Worm (Caenorhabditis elegans) whole organism, early embryonic: ENCODE data around the gene pbo-6.

Source experiments
- B0310.2 ChIP-seq: sonication (generic microtip); optimal IDR thresholded peaks from 2 replicates; lab custom pipeline; 2016; ENCODE audit warnings: mild to moderate bottlenecking, missing genetic modification characterization, missing compliant biosample characterization
- F13C5.2 ChIP-seq: sonication (generic microtip); optimal IDR thresholded peaks from 2 replicates; lab custom pipeline; 2017; ENCODE audit warnings: mild to moderate bottlenecking, missing genetic modification characterization, inconsistent platforms, missing compliant biosample characterization
- aly-1 ChIP-seq: sonication (generic microtip); optimal IDR thresholded peaks from 2 replicates; lab custom pipeline; 2016; ENCODE audit warnings: missing genetic modification characterization, missing compliant biosample characterization
- ama-1 ChIP-seq: fragments of 150-350 bp; optimal IDR thresholded peaks from 2 replicates; lab custom pipeline; 2014
- ceh-13 ChIP-seq: fragments of 200-800 bp; sonication (Bioruptor generic); optimal IDR thresholded peaks from 2 replicates; lab custom pipeline; 2018; ENCODE audit warnings: mild to moderate bottlenecking, missing genetic modification characterization, missing compliant biosample characterization
- ceh-36 ChIP-seq: sonication (generic microtip); optimal IDR thresholded peaks from 2 replicates; lab custom pipeline; 2016; ENCODE audit warnings: missing genetic modification characterization, inconsistent platforms, missing compliant biosample characterization
- ets-7 ChIP-seq: sonication (generic microtip); optimal IDR thresholded peaks from 2 replicates; lab custom pipeline; 2016; ENCODE audit warnings: missing genotype, missing genetic modification characterization, missing compliant biosample characterization
- flt-1 ChIP-seq: fragments of 200-800 bp; sonication (Bioruptor generic); IDR thresholded peaks from 2 replicates; pipeline ENCODE4 v1.3.6; 2022; ENCODE audit warnings: missing genetic modification characterization, missing compliant biosample characterization
- hmbx-1 ChIP-seq: sonication (generic microtip); optimal IDR thresholded peaks from 2 replicates; lab custom pipeline; 2016; ENCODE audit warnings: mild to moderate bottlenecking, missing genetic modification characterization, missing compliant biosample characterization
- hmg-4 ChIP-seq: fragments of 200-800 bp; sonication (Bioruptor generic); optimal IDR thresholded peaks from 2 replicates; lab custom pipeline; 2018; ENCODE audit warnings: mild to moderate bottlenecking, missing genetic modification characterization, missing compliant biosample characterization
- hnd-1 ChIP-seq: sonication (generic microtip); optimal IDR thresholded peaks from 2 replicates; lab custom pipeline; 2016; ENCODE audit warnings: missing genetic modification characterization, missing compliant biosample characterization
- pes-1 ChIP-seq: fragments of 200-800 bp; sonication (Bioruptor generic); IDR thresholded peaks from 2 replicates; pipeline ENCODE4 v1.3.6; 2022; ENCODE audit warnings: missing genetic modification reagents, missing genetic modification characterization, missing compliant biosample characterization
- scrt-1 ChIP-seq: fragments of 200-800 bp; sonication (Bioruptor generic); IDR thresholded peaks from 2 replicates; pipeline ENCODE4 v1.3.6; 2022; ENCODE audit warnings: missing genetic modification characterization, missing compliant biosample characterization
- sea-1 ChIP-seq: fragments of 200-800 bp; sonication (Bioruptor generic); conservative IDR thresholded peaks from 2 replicates; pipeline ENCODE4 v1.3.6; 2022; ENCODE audit warnings: missing genetic modification characterization, missing compliant biosample characterization
- tbx-11 ChIP-seq: fragments of 200-800 bp; sonication (Bioruptor generic); IDR thresholded peaks from 2 replicates; pipeline ENCODE4 v1.3.6; 2022; ENCODE audit warnings: missing genetic modification characterization, missing compliant biosample characterization
- tbx-37 ChIP-seq: fragments of 200-800 bp; sonication (Bioruptor generic); conservative IDR thresholded peaks from 2 replicates; pipeline ENCODE4 v1.3.6; 2022; ENCODE audit warnings: missing genetic modification reagents, missing genetic modification characterization, missing compliant biosample characterization
- tra-4 ChIP-seq: sonication (generic microtip); optimal IDR thresholded peaks from 2 replicates; lab custom pipeline; 2017; ENCODE audit warnings: missing genetic modification characterization, missing compliant biosample characterization

The pbo-6 gene

DNA sequence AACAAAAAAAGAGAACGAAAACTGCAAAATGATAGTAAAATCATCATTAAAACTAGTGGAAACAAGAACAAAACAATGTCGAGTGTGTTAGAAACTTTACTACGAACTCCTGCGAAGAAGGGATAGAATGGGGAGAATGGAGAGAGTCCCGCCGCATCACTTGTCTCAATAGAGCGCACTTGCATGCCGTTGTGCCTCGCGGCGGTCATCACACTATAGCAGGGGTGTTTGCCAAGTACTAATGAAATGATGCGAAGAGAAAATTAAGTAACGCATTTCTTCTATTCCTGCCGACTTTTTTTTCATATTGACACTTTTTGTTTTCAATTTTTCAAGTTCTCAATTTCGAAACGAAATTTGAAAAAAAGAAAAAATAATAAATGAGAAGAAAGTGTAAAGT, 36.7 kb upstream of the pbo-6 start:
- TF ChIP-seq tra-4 (tag; lab: Kevin White, UChicago) = no peak
- no peak for TF ChIP-seq ceh-36
- TF ChIP-seq F13C5.2 (tag; lab: Kevin White, UChicago) = peak; percentile 71
- no peak for TF ChIP-seq aly-1
- TF ChIP-seq scrt-1 = no peak
- TF ChIP-seq hmbx-1 (tag; lab: Kevin White, UChicago) = no peak
- peak; percentile 60 for TF ChIP-seq hmg-4 (GFP tag; lab: Kevin White, UChicago)

DNA sequence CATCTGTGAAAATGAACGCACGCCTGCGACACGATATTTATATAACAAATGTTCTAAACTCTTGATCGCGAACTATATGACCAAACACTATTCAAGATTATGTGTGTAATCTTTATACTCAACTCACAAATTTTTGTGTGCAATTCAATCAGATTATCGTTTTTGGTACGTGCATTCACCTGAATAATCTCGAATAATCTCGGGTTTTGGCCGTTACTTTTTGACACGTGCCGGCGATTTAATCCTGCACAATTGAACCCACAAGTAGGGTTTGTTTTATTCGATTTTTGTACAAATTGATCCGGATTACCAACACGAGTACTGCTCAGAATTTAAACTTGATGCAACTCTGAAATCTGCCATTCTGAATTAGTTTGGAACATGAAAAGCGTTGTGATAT, 32.4 kb upstream of the pbo-6 start, which contains the start of the genes vap-1 and F11C7.2:
TSS of gene vap-1 (minus strand) at position 101 of the 400 bp plus-strand sequence.
TSS of gene F11C7.2 (plus strand) at position 359 of the 400 bp plus-strand sequence.
- no peak for TF ChIP-seq hnd-1 (tag; lab: Kevin White, UChicago)
- TF ChIP-seq ceh-13 (GFP tag; lab: Kevin White, UChicago) = no peak
- TF ChIP-seq scrt-1 = no peak
- no peak for TF ChIP-seq hmbx-1 (tag; lab: Kevin White, UChicago)
- TF ChIP-seq aly-1 = no peak
- TF ChIP-seq ets-7 (tag; lab: Kevin White, UChicago) = no peak
- no peak for TF ChIP-seq tbx-37
- no peak for TF ChIP-seq flt-1 (GFP tag; lab: Robert Waterston, UW)
- no peak for TF ChIP-seq ama-1 (lab: Kevin White, UChicago)
- TF ChIP-seq hmg-4 (GFP tag; lab: Kevin White, UChicago) = no peak
- TF ChIP-seq pes-1 (GFP tag; lab: Robert Waterston, UW) = no peak
- no peak for TF ChIP-seq ceh-36
- TF ChIP-seq B0310.2 (tag; lab: Kevin White, UChicago) = no peak

DNA sequence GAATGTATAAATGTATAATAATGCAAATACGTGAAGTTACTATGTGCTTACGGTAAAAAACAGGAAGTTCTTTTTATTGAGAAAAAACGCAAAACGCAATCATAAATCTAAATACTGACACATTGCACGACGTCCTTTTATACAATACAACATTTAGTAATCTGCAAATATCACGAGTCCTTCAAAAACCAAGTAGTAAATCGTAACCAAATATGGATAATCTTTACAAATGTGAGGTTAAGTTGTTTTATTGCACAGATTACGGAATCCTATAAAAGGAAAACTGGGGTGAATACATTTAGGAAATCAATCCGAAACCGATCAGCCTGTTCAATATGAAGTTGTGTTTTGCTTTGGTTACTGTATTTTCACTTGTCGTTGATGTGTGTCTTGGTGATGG, 30.5 kb upstream of the pbo-6 start, which contains the start of gene F11C7.7:
TSS of gene F11C7.7 (plus strand) at position 301 of the 400 bp plus-strand sequence.
- no peak for TF ChIP-seq hnd-1 (tag; lab: Kevin White, UChicago)
- TF ChIP-seq hmg-4 (GFP tag; lab: Kevin White, UChicago) = no peak
- TF ChIP-seq tbx-11 (GFP tag; lab: Robert Waterston, UW) = no peak
- TF ChIP-seq F13C5.2 (tag; lab: Kevin White, UChicago) = no peak
- no peak for TF ChIP-seq tra-4 (tag; lab: Kevin White, UChicago)
- TF ChIP-seq sea-1 (GFP tag; lab: Robert Waterston, UW) = no peak
- TF ChIP-seq ets-7 (tag; lab: Kevin White, UChicago) = no peak
- TF ChIP-seq hmbx-1 (tag; lab: Kevin White, UChicago) = no peak
- TF ChIP-seq aly-1 = no peak
- TF ChIP-seq flt-1 (GFP tag; lab: Robert Waterston, UW) = no peak
- TF ChIP-seq tbx-37 = no peak
- TF ChIP-seq pes-1 (GFP tag; lab: Robert Waterston, UW) = no peak
- TF ChIP-seq ceh-13 (GFP tag; lab: Kevin White, UChicago) = no peak
- TF ChIP-seq ama-1 (lab: Kevin White, UChicago) = no peak
- TF ChIP-seq B0310.2 (tag; lab: Kevin White, UChicago) = no peak
- no peak for TF ChIP-seq ceh-36

DNA sequence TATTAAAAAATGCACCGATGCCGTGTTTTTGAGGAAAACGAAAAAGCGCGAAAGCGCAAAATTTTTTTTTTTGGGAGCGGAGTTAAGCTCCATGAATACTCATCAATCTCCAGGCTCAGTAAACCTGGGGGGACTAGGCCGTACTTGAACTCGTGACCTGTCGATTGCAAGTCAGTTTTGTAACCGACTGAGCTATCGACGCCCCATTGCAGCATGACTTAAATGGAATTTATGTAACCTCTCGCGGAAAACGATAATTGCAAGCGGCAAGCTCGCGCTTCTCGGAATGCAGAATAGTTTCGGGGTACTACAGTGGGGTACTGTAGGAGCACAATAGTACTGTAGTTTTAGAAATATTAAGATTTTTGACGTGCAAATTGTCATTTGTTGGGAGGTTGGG, 28.4 kb upstream of the pbo-6 start:
- TF ChIP-seq ama-1 (lab: Kevin White, UChicago) = no peak
- TF ChIP-seq B0310.2 (tag; lab: Kevin White, UChicago) = no peak
- TF ChIP-seq tbx-37 = no peak
- TF ChIP-seq ceh-13 (GFP tag; lab: Kevin White, UChicago) = no peak
- TF ChIP-seq scrt-1 = no peak
- no peak for TF ChIP-seq aly-1
- TF ChIP-seq hmbx-1 (tag; lab: Kevin White, UChicago) = no peak
- TF ChIP-seq tbx-11 (GFP tag; lab: Robert Waterston, UW) = no peak

DNA sequence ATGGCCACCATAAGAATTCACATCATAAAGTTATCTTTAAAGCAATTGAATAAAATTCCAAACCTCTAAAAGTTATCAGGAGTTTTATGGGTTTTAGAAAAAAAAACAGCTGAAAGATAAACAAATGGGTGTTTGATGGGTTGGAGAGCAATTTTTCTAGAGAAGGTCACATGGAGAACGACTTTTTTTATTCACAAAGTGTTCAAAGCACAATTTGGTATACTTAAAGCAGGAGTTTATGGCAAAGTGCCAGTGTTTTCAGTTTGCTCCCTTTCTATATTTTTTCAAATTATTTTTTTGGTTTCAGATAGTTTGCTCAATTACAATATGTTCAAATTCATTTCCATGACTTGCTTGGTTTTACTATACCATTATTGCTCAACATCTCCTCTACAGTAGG, 27.6 kb upstream of the pbo-6 start, which contains the start of gene F11C7.6:
TSS of gene F11C7.6 (plus strand) at position 301 of the 400 bp plus-strand sequence.
- TF ChIP-seq ets-7 (tag; lab: Kevin White, UChicago) (no peak), tbx-37 (no peak), pes-1 (GFP tag; lab: Robert Waterston, UW) (no peak), sea-1 (GFP tag; lab: Robert Waterston, UW) (no peak), hnd-1 (tag; lab: Kevin White, UChicago) (no peak), ceh-13 (GFP tag; lab: Kevin White, UChicago) (no peak), F13C5.2 (tag; lab: Kevin White, UChicago) (no peak), B0310.2 (tag; lab: Kevin White, UChicago) (no peak), tbx-11 (GFP tag; lab: Robert Waterston, UW) (no peak), hmbx-1 (tag; lab: Kevin White, UChicago) (no peak), flt-1 (GFP tag; lab: Robert Waterston, UW) (no peak), hmg-4 (GFP tag; lab: Kevin White, UChicago) (no peak), aly-1 (no peak), ama-1 (lab: Kevin White, UChicago) (no peak), ceh-36 (no peak), tra-4 (tag; lab: Kevin White, UChicago) (no peak), scrt-1 (no peak)

DNA sequence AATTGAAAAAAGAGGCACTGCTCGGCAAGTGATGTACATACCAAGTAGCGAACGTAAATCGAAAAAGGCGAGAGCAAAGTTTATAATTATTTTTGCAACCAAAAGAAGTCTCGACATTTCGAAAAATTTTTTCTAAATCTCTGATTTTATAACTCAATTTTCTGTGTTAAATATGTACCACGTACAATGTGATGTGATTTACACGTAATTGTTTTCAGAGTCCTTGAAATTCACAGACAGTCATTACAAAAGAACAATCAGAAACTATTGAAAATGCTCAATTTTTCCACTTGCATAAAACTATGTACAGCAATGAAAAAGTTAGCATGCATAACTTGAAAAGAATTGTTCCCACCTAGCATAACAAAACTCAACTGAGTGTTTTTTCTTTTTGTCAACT, 25.8 kb upstream of the pbo-6 start:
- TF ChIP-seq pes-1 (GFP tag; lab: Robert Waterston, UW) (no peak), tra-4 (tag; lab: Kevin White, UChicago) (no peak), sea-1 (GFP tag; lab: Robert Waterston, UW) (no peak), ama-1 (lab: Kevin White, UChicago) (no peak), ceh-13 (GFP tag; lab: Kevin White, UChicago) (no peak)

DNA sequence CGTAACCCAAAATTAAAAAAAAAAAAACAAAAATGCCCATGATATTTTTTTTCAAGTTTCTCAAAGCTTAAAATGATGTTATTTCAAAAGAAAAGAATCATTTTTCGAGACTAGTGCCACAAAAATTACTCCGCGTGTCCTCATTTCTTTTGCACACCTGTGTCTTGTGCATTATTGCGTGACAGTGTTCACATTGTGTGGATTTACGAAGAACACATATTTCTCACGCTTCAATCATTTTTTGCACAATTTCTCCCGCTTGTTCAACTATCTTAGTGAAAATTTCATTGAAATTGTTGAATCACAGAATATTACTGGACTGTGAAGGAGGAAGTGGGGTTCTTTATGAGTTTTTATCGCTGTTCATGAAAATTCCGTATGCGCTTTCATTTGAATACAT, 20.0 kb upstream of the pbo-6 start:
- TF ChIP-seq scrt-1 (no peak), flt-1 (GFP tag; lab: Robert Waterston, UW) (no peak), ceh-13 (GFP tag; lab: Kevin White, UChicago) (no peak), tra-4 (tag; lab: Kevin White, UChicago) (no peak), ama-1 (lab: Kevin White, UChicago) (no peak), pes-1 (GFP tag; lab: Robert Waterston, UW) (no peak), ceh-36 (no peak), F13C5.2 (tag; lab: Kevin White, UChicago) (no peak), sea-1 (GFP tag; lab: Robert Waterston, UW) (no peak), hmg-4 (GFP tag; lab: Kevin White, UChicago) (no peak), hmbx-1 (tag; lab: Kevin White, UChicago) (no peak)
